Worm (Caenorhabditis elegans): ENCODE results near the gene dod-6.
"Not testable (repeated sequence)": the region's sequence is repeated elsewhere in the genome, so short reads cannot be mapped to it uniquely, and the experiment has no call there.

DNA sequence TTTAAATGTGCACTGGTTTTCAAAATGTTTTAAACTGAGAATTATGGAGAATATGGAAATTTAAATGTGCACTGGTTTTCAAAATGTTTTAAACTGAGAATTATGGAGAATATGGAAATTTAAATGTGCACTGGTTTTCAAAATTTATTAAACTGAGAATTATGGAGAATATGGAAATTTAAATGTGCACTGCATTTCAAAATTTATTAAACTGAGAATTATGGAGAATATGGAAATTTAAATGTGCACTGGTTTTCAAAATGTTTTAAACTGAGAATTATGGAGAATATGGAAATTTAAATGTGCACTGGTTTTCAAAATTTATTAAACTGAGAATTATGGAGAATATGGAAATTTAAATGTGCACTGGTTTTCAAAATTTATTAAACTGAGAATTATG, 27.5 kb downstream of the dod-6 start:
- TF ChIP-seq F22D6.2 (tag; optimal IDR thresholded peaks at IDR 0.05); dpl-1 (GFP tag; optimal IDR thresholded peaks at IDR 0.05); unc-130 (GFP tag; optimal IDR thresholded peaks at IDR 0.05); hmg-20 (GFP tag; IDR thresholded peaks at IDR 0.05); rec-8 (tag; optimal IDR thresholded peaks at IDR 0.05); madf-6 (GFP tag; IDR thresholded peaks at IDR 0.05); ztf-22 (GFP tag; optimal IDR thresholded peaks at IDR 0.05); efl-1 (GFP tag; optimal IDR thresholded peaks at IDR 0.05); nhr-27 (tag; optimal IDR thresholded peaks at IDR 0.05); xnd-1 (tag; optimal IDR thresholded peaks at IDR 0.05): not testable (repeated sequence)

Data from whole organism, young adult.